Worm (Caenorhabditis elegans) whole organism, midembryonic: ENCODE data around the gene lst-4.
A peak's percentile ranks its signal among the peaks of the same experiment; 100 is the strongest.

Experiments
- T22C8.4 ChIP-seq: fragments of 200-800 bp; sonication (Bioruptor generic); IDR thresholded peaks from 2 replicates; pipeline ENCODE4 v1.3.6; 2022; ENCODE audit warnings: missing genetic modification characterization, missing compliant biosample characterization
- cog-1 ChIP-seq: sonication (generic microtip); optimal IDR thresholded peaks from 2 replicates; lab custom pipeline; 2016; ENCODE audit warnings: missing genetic modification characterization, missing compliant biosample characterization
- flt-1 ChIP-seq: fragments of 200-800 bp; sonication (Bioruptor generic); IDR thresholded peaks from 2 replicates; pipeline ENCODE4 v1.3.6; 2022; ENCODE audit warnings: missing genetic modification characterization, missing compliant biosample characterization
- klf-2 ChIP-seq: fragments of 200-800 bp; sonication (Bioruptor generic); conservative IDR thresholded peaks from 2 replicates; pipeline ENCODE4 v1.3.6; 2022; ENCODE audit warnings: missing genetic modification reagents, missing genetic modification characterization, missing compliant biosample characterization
- med-1 ChIP-seq: sonication (generic microtip); optimal IDR thresholded peaks from 2 replicates; lab custom pipeline; 2017; ENCODE audit warnings: missing genetic modification characterization, mild to moderate bottlenecking, missing compliant biosample characterization, antibody characterized with exemption, missing genetic modification reagents; ENCODE audit not compliant: insufficient read depth
- ref-1 ChIP-seq: fragments of 200-800 bp; sonication (Bioruptor generic); conservative IDR thresholded peaks from 2 replicates; pipeline ENCODE4 v1.3.6; 2022; ENCODE audit warnings: missing genetic modification reagents, missing genetic modification characterization, missing compliant biosample characterization
- tab-1 ChIP-seq: fragments of 200-800 bp; sonication (Bioruptor generic); IDR thresholded peaks from 2 replicates; pipeline ENCODE4 v1.3.6; 2022; ENCODE audit warnings: missing genetic modification characterization, missing compliant biosample characterization
- ztf-23 ChIP-seq: fragments of 200-800 bp; sonication (Bioruptor generic); IDR thresholded peaks from 2 replicates; pipeline ENCODE4 v1.3.6; 2022; ENCODE audit warnings: missing genetic modification reagents, missing genetic modification characterization, missing compliant biosample characterization
- ztf-29 ChIP-seq: fragments of 200-800 bp; sonication (Bioruptor generic); IDR thresholded peaks from 2 replicates; pipeline ENCODE4 v1.3.6; 2022; ENCODE audit warnings: missing genetic modification reagents, missing genetic modification characterization, missing compliant biosample characterization

lst-4 gene

ce11 chrIV:14046777-14047176 lies 22.9 kb downstream of the lst-4 start:
- no peak for TF ChIP-seq med-1 (GFP tag; lab: Kevin White, UChicago)
- 0 out of 2 replicates have a peak, but pooled peaks have one; percentile 46 for TF ChIP-seq flt-1 (GFP tag; lab: Robert Waterston, UW)

- TF ChIP-seq flt-1 (GFP tag; lab: Robert Waterston, UW) (no peak), ref-1 (GFP tag; lab: Robert Waterston, UW) (no peak), T22C8.4 (GFP tag; lab: Robert Waterston, UW) (no peak), ztf-23 (no peak), med-1 (GFP tag; lab: Kevin White, UChicago) (no peak)
Observed at ce11 chrIV:14043680-14044079, 26.0 kb downstream of the lst-4 start, which contains the start of gene Y37A1B.7. Gene Y37A1B.7, minus strand, starts transcription at chrIV:14043780.

- no peak for TF ChIP-seq ztf-29 (GFP tag; lab: Robert Waterston, UW)
- TF ChIP-seq T22C8.4 (GFP tag; lab: Robert Waterston, UW): peak; percentile 71; the same call in 1 of the 2 replicates
- no peak for TF ChIP-seq flt-1 (GFP tag; lab: Robert Waterston, UW)
- no peak for TF ChIP-seq ref-1 (GFP tag; lab: Robert Waterston, UW)
Observed at ce11 chrIV:14034571-14034954, 35.1 kb downstream of the lst-4 start.

ce11 chrIV:14033752-14034570 lies 35.7 kb downstream of the lst-4 start:
- TF ChIP-seq ztf-23: peak; percentile 94
- TF ChIP-seq T22C8.4 (GFP tag; lab: Robert Waterston, UW): peak; percentile 88
- TF ChIP-seq flt-1 (GFP tag; lab: Robert Waterston, UW): peak; percentile 99
- peak; percentile 91 for TF ChIP-seq klf-2 (GFP tag; lab: Robert Waterston, UW)
- peak; percentile 92 for TF ChIP-seq tab-1
- TF ChIP-seq ztf-29 (GFP tag; lab: Robert Waterston, UW): peak; percentile 93
- TF ChIP-seq cog-1: peak; percentile 99
- TF ChIP-seq med-1 (GFP tag; lab: Kevin White, UChicago): peak; percentile 75
- peak; percentile 85 for TF ChIP-seq ref-1 (GFP tag; lab: Robert Waterston, UW)

- TF ChIP-seq klf-2 (GFP tag; lab: Robert Waterston, UW) (no peak), ztf-29 (GFP tag; lab: Robert Waterston, UW) (no peak), ztf-23 (no peak), tab-1 (no peak), med-1 (GFP tag; lab: Kevin White, UChicago) (no peak), flt-1 (GFP tag; lab: Robert Waterston, UW) (no peak), T22C8.4 (GFP tag; lab: Robert Waterston, UW) (no peak)
Observed at ce11 chrIV:14033502-14033751, 36.2 kb downstream of the lst-4 start.

ce11 chrIV:14032620-14033501 lies 36.8 kb downstream of the lst-4 start:
- TF ChIP-seq T22C8.4 (GFP tag; lab: Robert Waterston, UW) (0 out of 2 replicates have a peak, but pooled peaks have one; percentile 32), med-1 (GFP tag; lab: Kevin White, UChicago) (no peak), ztf-29 (GFP tag; lab: Robert Waterston, UW) (peak; percentile 53; the same call in 1 of the 2 replicates), flt-1 (GFP tag; lab: Robert Waterston, UW) (peak; percentile 64; the same call in 1 of the 2 replicates), ztf-23 (peak; percentile 75), tab-1 (no peak), cog-1 (peak; percentile 96), klf-2 (GFP tag; lab: Robert Waterston, UW) (no peak)

ce11 chrIV:14019883-14020282 lies 49.8 kb downstream of the lst-4 start, which contains the start of the genes irld-56 and irld-55:
Gene irld-56, minus strand, starts transcription at chrIV:14019983.
Gene irld-55, plus strand, starts transcription at chrIV:14020198.
- TF ChIP-seq T22C8.4 (GFP tag; lab: Robert Waterston, UW): no peak
- no peak for TF ChIP-seq tab-1
- no peak for TF ChIP-seq klf-2 (GFP tag; lab: Robert Waterston, UW)
- TF ChIP-seq flt-1 (GFP tag; lab: Robert Waterston, UW): no peak
- TF ChIP-seq ztf-23: no peak
- TF ChIP-seq med-1 (GFP tag; lab: Kevin White, UChicago): no peak
- TF ChIP-seq ref-1 (GFP tag; lab: Robert Waterston, UW): no peak
- no peak for TF ChIP-seq cog-1

ce11 chrIV:14015844-14016243 lies 53.8 kb downstream of the lst-4 start, which contains the start of gene srw-63:
Gene srw-63, minus strand, starts transcription at chrIV:14015944.
- no peak for TF ChIP-seq ref-1 (GFP tag; lab: Robert Waterston, UW)
- no peak for TF ChIP-seq med-1 (GFP tag; lab: Kevin White, UChicago)
- TF ChIP-seq ztf-29 (GFP tag; lab: Robert Waterston, UW): no peak
- TF ChIP-seq T22C8.4 (GFP tag; lab: Robert Waterston, UW): no peak
- no peak for TF ChIP-seq flt-1 (GFP tag; lab: Robert Waterston, UW)
- TF ChIP-seq ztf-23: no peak
- TF ChIP-seq klf-2 (GFP tag; lab: Robert Waterston, UW): no peak
- TF ChIP-seq tab-1: no peak
- TF ChIP-seq cog-1: no peak

- no peak for TF ChIP-seq cog-1
- no peak for TF ChIP-seq tab-1
- TF ChIP-seq med-1 (GFP tag; lab: Kevin White, UChicago): peak; percentile 50
- TF ChIP-seq flt-1 (GFP tag; lab: Robert Waterston, UW): no peak; the same call in none of the 2 replicates
- TF ChIP-seq klf-2 (GFP tag; lab: Robert Waterston, UW): no peak
- TF ChIP-seq ref-1 (GFP tag; lab: Robert Waterston, UW): no peak; the same call in 1 of the 2 replicates
- 0 out of 2 replicates have a peak, but pooled peaks have one; percentile 42 for TF ChIP-seq T22C8.4 (GFP tag; lab: Robert Waterston, UW)
- peak; percentile 57 for TF ChIP-seq ztf-29 (GFP tag; lab: Robert Waterston, UW)
- TF ChIP-seq ztf-23: no peak
Observed at ce11 chrIV:14013692-14014091, 56.0 kb downstream of the lst-4 start.
